Worm (Caenorhabditis elegans) whole organism, early embryonic: ENCODE measurements around the gene fzr-1.
A peak's percentile ranks its signal among the peaks of the same experiment; 100 is the strongest.

Source experiments
- B0310.2 ChIP-seq: sonication (generic microtip); optimal IDR thresholded peaks from 2 replicates; lab custom pipeline; 2016; ENCODE audit warnings: mild to moderate bottlenecking, missing genetic modification characterization, missing compliant biosample characterization
- F13C5.2 ChIP-seq: sonication (generic microtip); optimal IDR thresholded peaks from 2 replicates; lab custom pipeline; 2017; ENCODE audit warnings: mild to moderate bottlenecking, missing genetic modification characterization, inconsistent platforms, missing compliant biosample characterization
- aly-1 ChIP-seq: sonication (generic microtip); optimal IDR thresholded peaks from 2 replicates; lab custom pipeline; 2016; ENCODE audit warnings: missing genetic modification characterization, missing compliant biosample characterization
- ama-1 ChIP-seq: fragments of 150-350 bp; optimal IDR thresholded peaks from 2 replicates; lab custom pipeline; 2014
- ceh-13 ChIP-seq: fragments of 200-800 bp; sonication (Bioruptor generic); optimal IDR thresholded peaks from 2 replicates; lab custom pipeline; 2018; ENCODE audit warnings: mild to moderate bottlenecking, missing genetic modification characterization, missing compliant biosample characterization
- ceh-36 ChIP-seq: sonication (generic microtip); optimal IDR thresholded peaks from 2 replicates; lab custom pipeline; 2016; ENCODE audit warnings: missing genetic modification characterization, inconsistent platforms, missing compliant biosample characterization
- ets-7 ChIP-seq: sonication (generic microtip); optimal IDR thresholded peaks from 2 replicates; lab custom pipeline; 2016; ENCODE audit warnings: missing genotype, missing genetic modification characterization, missing compliant biosample characterization
- flt-1 ChIP-seq: fragments of 200-800 bp; sonication (Bioruptor generic); IDR thresholded peaks from 2 replicates; pipeline ENCODE4 v1.3.6; 2022; ENCODE audit warnings: missing genetic modification characterization, missing compliant biosample characterization
- hmbx-1 ChIP-seq: sonication (generic microtip); optimal IDR thresholded peaks from 2 replicates; lab custom pipeline; 2016; ENCODE audit warnings: mild to moderate bottlenecking, missing genetic modification characterization, missing compliant biosample characterization
- hmg-4 ChIP-seq: fragments of 200-800 bp; sonication (Bioruptor generic); optimal IDR thresholded peaks from 2 replicates; lab custom pipeline; 2018; ENCODE audit warnings: mild to moderate bottlenecking, missing genetic modification characterization, missing compliant biosample characterization
- hnd-1 ChIP-seq: sonication (generic microtip); optimal IDR thresholded peaks from 2 replicates; lab custom pipeline; 2016; ENCODE audit warnings: missing genetic modification characterization, missing compliant biosample characterization
- pes-1 ChIP-seq: fragments of 200-800 bp; sonication (Bioruptor generic); IDR thresholded peaks from 2 replicates; pipeline ENCODE4 v1.3.6; 2022; ENCODE audit warnings: missing genetic modification reagents, missing genetic modification characterization, missing compliant biosample characterization
- scrt-1 ChIP-seq: fragments of 200-800 bp; sonication (Bioruptor generic); IDR thresholded peaks from 2 replicates; pipeline ENCODE4 v1.3.6; 2022; ENCODE audit warnings: missing genetic modification characterization, missing compliant biosample characterization
- sea-1 ChIP-seq: fragments of 200-800 bp; sonication (Bioruptor generic); conservative IDR thresholded peaks from 2 replicates; pipeline ENCODE4 v1.3.6; 2022; ENCODE audit warnings: missing genetic modification characterization, missing compliant biosample characterization
- tbx-11 ChIP-seq: fragments of 200-800 bp; sonication (Bioruptor generic); IDR thresholded peaks from 2 replicates; pipeline ENCODE4 v1.3.6; 2022; ENCODE audit warnings: missing genetic modification characterization, missing compliant biosample characterization
- tbx-37 ChIP-seq: fragments of 200-800 bp; sonication (Bioruptor generic); conservative IDR thresholded peaks from 2 replicates; pipeline ENCODE4 v1.3.6; 2022; ENCODE audit warnings: missing genetic modification reagents, missing genetic modification characterization, missing compliant biosample characterization
- tra-4 ChIP-seq: sonication (generic microtip); optimal IDR thresholded peaks from 2 replicates; lab custom pipeline; 2017; ENCODE audit warnings: missing genetic modification characterization, missing compliant biosample characterization

The fzr-1 gene

ce11 chrII:9644438-9644837 is at the start of gene fzr-1:
TSS of gene fzr-1 (minus strand) at chrII:9644466.
- TF ChIP-seq ceh-36 (tag; lab: Kevin White, UChicago) (no peak), tbx-37 (GFP tag; lab: Robert Waterston, UW) (0 out of 2 replicates have a peak, but pooled peaks have one; percentile 10), ceh-13 (GFP tag; lab: Kevin White, UChicago) (no peak), hmbx-1 (tag; lab: Kevin White, UChicago) (no peak), scrt-1 (no peak), flt-1 (GFP tag; lab: Robert Waterston, UW) (0 out of 2 replicates have a peak, but pooled peaks have one; percentile 16)

- no peak for TF ChIP-seq ets-7 (tag; lab: Kevin White, UChicago)
- no peak for TF ChIP-seq ceh-13 (GFP tag; lab: Kevin White, UChicago)
- no peak for TF ChIP-seq B0310.2 (tag; lab: Kevin White, UChicago)
- TF ChIP-seq hnd-1 (tag; lab: Kevin White, UChicago): no peak
- TF ChIP-seq scrt-1: no peak
- no peak for TF ChIP-seq hmbx-1 (tag; lab: Kevin White, UChicago)
- TF ChIP-seq ama-1 (lab: Kevin White, UChicago): no peak
- no peak for TF ChIP-seq pes-1 (GFP tag; lab: Robert Waterston, UW)
- no peak for TF ChIP-seq aly-1 (tag; lab: Kevin White, UChicago)
- no peak for TF ChIP-seq hmg-4 (GFP tag; lab: Kevin White, UChicago)
- TF ChIP-seq ceh-36 (tag; lab: Kevin White, UChicago): no peak
- no peak for TF ChIP-seq tra-4 (tag; lab: Kevin White, UChicago)
- no peak for TF ChIP-seq tbx-11 (GFP tag; lab: Robert Waterston, UW)
- no peak for TF ChIP-seq flt-1 (GFP tag; lab: Robert Waterston, UW)
- TF ChIP-seq sea-1: no peak
Observed at ce11 chrII:9691839-9692238, 47.6 kb upstream of the fzr-1 start, which contains the start of gene nlp-11. TSS of gene nlp-11 (minus strand) at chrII:9691939.

ce11 chrII:9690067-9690632 is 45.9 kb upstream of the fzr-1 start:
- no peak for TF ChIP-seq hmg-4 (GFP tag; lab: Kevin White, UChicago)

- TF ChIP-seq sea-1: no peak
- TF ChIP-seq scrt-1: no peak
- TF ChIP-seq flt-1 (GFP tag; lab: Robert Waterston, UW): no peak
- no peak for TF ChIP-seq tbx-37 (GFP tag; lab: Robert Waterston, UW)
- no peak for TF ChIP-seq tbx-11 (GFP tag; lab: Robert Waterston, UW)
- no peak for TF ChIP-seq aly-1 (tag; lab: Kevin White, UChicago)
- TF ChIP-seq ama-1 (lab: Kevin White, UChicago): no peak
- TF ChIP-seq hnd-1 (tag; lab: Kevin White, UChicago): no peak
- TF ChIP-seq pes-1 (GFP tag; lab: Robert Waterston, UW): no peak
Observed at ce11 chrII:9686663-9687193, 42.5 kb upstream of the fzr-1 start, which contains the start of gene ZK1320.9. TSS of gene ZK1320.9 (minus strand) at chrII:9686713.

- TF ChIP-seq B0310.2 (tag; lab: Kevin White, UChicago) (no peak), tra-4 (tag; lab: Kevin White, UChicago) (no peak), sea-1 (no peak), pes-1 (GFP tag; lab: Robert Waterston, UW) (no peak), tbx-11 (GFP tag; lab: Robert Waterston, UW) (no peak), hnd-1 (tag; lab: Kevin White, UChicago) (no peak), F13C5.2 (tag; lab: Kevin White, UChicago) (no peak), ceh-13 (GFP tag; lab: Kevin White, UChicago) (no peak), aly-1 (tag; lab: Kevin White, UChicago) (no peak), hmbx-1 (tag; lab: Kevin White, UChicago) (no peak), ets-7 (tag; lab: Kevin White, UChicago) (no peak), scrt-1 (no peak)
Observed at ce11 chrII:9684175-9684574, 39.9 kb upstream of the fzr-1 start.

ce11 chrII:9682044-9682443 is 37.8 kb upstream of the fzr-1 start:
- no peak for TF ChIP-seq ceh-36 (tag; lab: Kevin White, UChicago)
- TF ChIP-seq ets-7 (tag; lab: Kevin White, UChicago): no peak
- TF ChIP-seq ceh-13 (GFP tag; lab: Kevin White, UChicago): no peak
- TF ChIP-seq tbx-11 (GFP tag; lab: Robert Waterston, UW): no peak
- no peak for TF ChIP-seq pes-1 (GFP tag; lab: Robert Waterston, UW)

- TF ChIP-seq sea-1 (no peak), ceh-13 (GFP tag; lab: Kevin White, UChicago) (no peak)
Observed at ce11 chrII:9680493-9680892, 36.2 kb upstream of the fzr-1 start, which contains the start of gene ZK1320.13. TSS of gene ZK1320.13 (plus strand) at chrII:9680793.

- no peak for TF ChIP-seq scrt-1
- TF ChIP-seq tra-4 (tag; lab: Kevin White, UChicago): no peak
- no peak for TF ChIP-seq F13C5.2 (tag; lab: Kevin White, UChicago)
- no peak for TF ChIP-seq hmbx-1 (tag; lab: Kevin White, UChicago)
- TF ChIP-seq B0310.2 (tag; lab: Kevin White, UChicago): no peak
- no peak for TF ChIP-seq ets-7 (tag; lab: Kevin White, UChicago)
- no peak for TF ChIP-seq aly-1 (tag; lab: Kevin White, UChicago)
- TF ChIP-seq tbx-37 (GFP tag; lab: Robert Waterston, UW): no peak
- no peak for TF ChIP-seq tbx-11 (GFP tag; lab: Robert Waterston, UW)
- no peak for TF ChIP-seq pes-1 (GFP tag; lab: Robert Waterston, UW)
- no peak for TF ChIP-seq sea-1
- TF ChIP-seq hnd-1 (tag; lab: Kevin White, UChicago): no peak
- no peak for TF ChIP-seq ceh-13 (GFP tag; lab: Kevin White, UChicago)
Observed at ce11 chrII:9679842-9680241, 35.6 kb upstream of the fzr-1 start.
